Fruit fly (Drosophila melanogaster) whole organism, embryonic: ENCODE measurements around the gene alphaCOP.

ENCODE experiments used
- Asciz ChIP-seq: fragments of 200-800 bp; sonication (Bioruptor generic); optimal IDR thresholded peaks from 2 replicates; lab custom pipeline; 2017; ENCODE audit warnings: missing biosample characterization, mild to moderate bottlenecking, missing genetic modification characterization, missing genetic modification reagents
- C15 ChIP-seq: fragments of 200-800 bp; sonication (Bioruptor generic); IDR thresholded peaks from 3 replicates; pipeline ENCODE4 v1.3.6; 2022; ENCODE audit warnings: missing biosample characterization, missing genetic modification characterization
- CG10267 ChIP-seq: fragments of 200-800 bp; sonication (Bioruptor generic); optimal IDR thresholded peaks from 2 replicates; lab custom pipeline; 2018; ENCODE audit warnings: missing biosample characterization, mild to moderate bottlenecking, missing genetic modification characterization, moderate library complexity
- CG10321 ChIP-seq: fragments of 200-800 bp; sonication (Bioruptor generic); IDR thresholded peaks from 2 replicates; pipeline ENCODE4 v1.3.6; 2022; ENCODE audit warnings: missing biosample characterization, missing genetic modification characterization
- CG11695 ChIP-seq: fragments of 200-800 bp; sonication (Bioruptor generic); IDR thresholded peaks from 3 replicates; pipeline ENCODE4 v1.3.6; 2022; ENCODE audit warnings: missing biosample characterization, missing genetic modification characterization
- CG11723 ChIP-seq: fragments of 200-800 bp; sonication (Bioruptor generic); optimal IDR thresholded peaks from 2 replicates; lab custom pipeline; 2017; ENCODE audit warnings: missing biosample characterization, mild to moderate bottlenecking, missing genetic modification characterization
- CG12104 ChIP-seq: fragments of 200-800 bp; sonication (Bioruptor generic); optimal IDR thresholded peaks from 3 replicates; lab custom pipeline; 2016; ENCODE audit warnings: missing biosample characterization, missing genetic modification characterization
- CG13296 ChIP-seq: fragments of 200-800 bp; sonication (Bioruptor generic); optimal IDR thresholded peaks from 3 replicates; lab custom pipeline; 2018; ENCODE audit warnings: missing biosample characterization, mild to moderate bottlenecking, missing genetic modification characterization
- CG13624 ChIP-seq: fragments of 200-800 bp; sonication (Bioruptor generic); optimal IDR thresholded peaks from 2 replicates; lab custom pipeline; 2016; ENCODE audit warnings: missing biosample characterization, missing genetic modification characterization
- CG18476 ChIP-seq: fragments of 200-800 bp; sonication (Bioruptor generic); optimal IDR thresholded peaks from 2 replicates; lab custom pipeline; 2016; ENCODE audit warnings: missing biosample characterization, mild to moderate bottlenecking, missing genetic modification characterization
- CG18599 ChIP-seq: fragments of 200-800 bp; sonication (Bioruptor generic); optimal IDR thresholded peaks from 3 replicates; lab custom pipeline; 2017; ENCODE audit warnings: missing biosample characterization, missing genetic modification characterization, mild to moderate bottlenecking, moderate library complexity, missing genetic modification reagents
- CG18764 ChIP-seq: fragments of 200-800 bp; sonication (Bioruptor generic); optimal IDR thresholded peaks from 3 replicates; lab custom pipeline; 2016; ENCODE audit warnings: missing biosample characterization, missing genetic modification characterization
- CG2889 ChIP-seq: fragments of 200-800 bp; sonication (Bioruptor generic); IDR thresholded peaks from 3 replicates; pipeline ENCODE4 v1.3.6; 2022; ENCODE audit warnings: missing biosample characterization, missing genetic modification characterization
- CG3065 ChIP-seq: fragments of 200-800 bp; sonication (Bioruptor generic); optimal IDR thresholded peaks from 2 replicates; lab custom pipeline; 2016; ENCODE audit warnings: missing biosample characterization, missing genetic modification characterization
- CG3407 ChIP-seq: fragments of 200-800 bp; sonication (Bioruptor generic); optimal IDR thresholded peaks from 2 replicates; lab custom pipeline; 2018; ENCODE audit warnings: missing biosample characterization, mild to moderate bottlenecking, missing genetic modification characterization
- CG3995 ChIP-seq: fragments of 200-800 bp; sonication (Bioruptor generic); optimal IDR thresholded peaks from 3 replicates; lab custom pipeline; 2016; ENCODE audit warnings: missing biosample characterization, missing genetic modification characterization
- CG5180 ChIP-seq: fragments of 200-800 bp; sonication (Bioruptor generic); optimal IDR thresholded peaks from 3 replicates; lab custom pipeline; 2017; ENCODE audit warnings: missing biosample characterization, missing genetic modification characterization, mild to moderate bottlenecking, moderate library complexity, missing genetic modification reagents
- CG7928 ChIP-seq: fragments of 200-800 bp; sonication (Bioruptor generic); optimal IDR thresholded peaks from 2 replicates; lab custom pipeline; 2017; ENCODE audit warnings: missing biosample characterization, mild to moderate bottlenecking, missing genetic modification characterization
- CG8388 ChIP-seq: fragments of 200-800 bp; sonication (Bioruptor generic); optimal IDR thresholded peaks from 2 replicates; lab custom pipeline; 2019; ENCODE audit warnings: missing biosample characterization, mild to moderate bottlenecking, missing genetic modification characterization, moderate library complexity
- E2f2 ChIP-seq: fragments of 200-800 bp; sonication (Bioruptor generic); IDR thresholded peaks from 2 replicates; pipeline ENCODE4 v1.3.6; 2022; ENCODE audit warnings: missing biosample characterization, missing genetic modification characterization
- Eip74EF ChIP-seq, 2 experiments: fragments of 200-800 bp in 1 of 2; fragments of >200 bp in 1 of 2; sonication (Bioruptor generic) in 1 of 2; optimal IDR thresholded peaks; 2 replicates each; lab custom pipeline; 2017 to 2019; ENCODE audit warnings: missing biosample characterization in 2 of 2, missing genetic modification characterization in 2 of 2, mild to moderate bottlenecking in 1 of 2, moderate library complexity in 1 of 2
- Gug ChIP-seq: fragments of 200-800 bp; sonication (Bioruptor generic); IDR thresholded peaks from 4 replicates; pipeline ENCODE4 v1.3.6; 2022; ENCODE audit warnings: missing biosample characterization, missing genetic modification characterization
- H2.0 ChIP-seq: fragments of 200-800 bp; sonication (Bioruptor generic); IDR thresholded peaks from 2 replicates; pipeline ENCODE4 v1.3.6; 2022; ENCODE audit warnings: missing biosample characterization, missing genetic modification characterization
- Hmr ChIP-seq: fragments of 200-800 bp; sonication (Bioruptor generic); optimal IDR thresholded peaks from 3 replicates; lab custom pipeline; 2017; ENCODE audit warnings: mild to moderate bottlenecking, missing biosample characterization, missing genetic modification reagents, missing genetic modification characterization
- Max ChIP-seq: fragments of 200-800 bp; sonication (Bioruptor generic); optimal IDR thresholded peaks from 2 replicates; lab custom pipeline; 2016; ENCODE audit warnings: missing biosample characterization, mild to moderate bottlenecking, missing genetic modification characterization
- NK7.1 ChIP-seq: fragments of 200-800 bp; sonication (Bioruptor generic); optimal IDR thresholded peaks from 3 replicates; lab custom pipeline; 2016; ENCODE audit warnings: missing biosample characterization, missing genetic modification characterization
- NfI ChIP-seq: fragments of 200-800 bp; sonication (Bioruptor generic); optimal IDR thresholded peaks from 3 replicates; lab custom pipeline; 2018; ENCODE audit warnings: missing biosample characterization, mild to moderate bottlenecking, missing genetic modification characterization, moderate library complexity
- Oli ChIP-seq: fragments of 200-800 bp; sonication (Bioruptor generic); optimal IDR thresholded peaks from 2 replicates; lab custom pipeline; 2018; ENCODE audit warnings: missing biosample characterization, mild to moderate bottlenecking, missing genetic modification characterization, moderate library complexity
- TFAM ChIP-seq: fragments of 200-800 bp; sonication (Bioruptor generic); optimal IDR thresholded peaks from 2 replicates; lab custom pipeline; 2017; ENCODE audit warnings: missing biosample characterization, missing genetic modification characterization, inconsistent platforms
- ash1 ChIP-seq: fragments of 200-800 bp; sonication (Bioruptor generic); optimal IDR thresholded peaks from 2 replicates; lab custom pipeline; 2018; ENCODE audit warnings: missing biosample characterization, mild to moderate bottlenecking, missing genetic modification characterization
- caup ChIP-seq: fragments of 200-800 bp; sonication (Bioruptor generic); optimal IDR thresholded peaks from 3 replicates; lab custom pipeline; 2017; ENCODE audit warnings: missing biosample characterization, mild to moderate bottlenecking, missing genetic modification characterization, moderate library complexity; ENCODE audit not compliant: severe bottlenecking
- crc ChIP-seq: fragments of 200-800 bp; sonication (Bioruptor generic); optimal IDR thresholded peaks from 2 replicates; lab custom pipeline; 2016; ENCODE audit warnings: missing biosample characterization, missing genetic modification characterization
- crp ChIP-seq, 2 experiments: fragments of 200-800 bp; sonication (Bioruptor generic); optimal IDR thresholded peaks; 2 replicates in 1 of 2; 3 replicates in 1 of 2; lab custom pipeline; 2017; ENCODE audit warnings: missing biosample characterization in 2 of 2, missing genetic modification characterization in 2 of 2, mild to moderate bottlenecking in 1 of 2, moderate library complexity in 1 of 2
- cwo ChIP-seq: fragments of 200-800 bp; sonication (Bioruptor generic); optimal IDR thresholded peaks from 3 replicates; lab custom pipeline; 2017; ENCODE audit warnings: missing biosample characterization, missing genetic modification characterization, mild to moderate bottlenecking, moderate library complexity, missing genetic modification reagents
- dpn ChIP-seq, 2 experiments: fragments of 200-800 bp; sonication (Bioruptor generic); optimal IDR thresholded peaks; 3 replicates each; lab custom pipeline; 2016; ENCODE audit warnings: missing biosample characterization in 2 of 2, missing genetic modification characterization in 2 of 2
- fru ChIP-seq: fragments of >200 bp; optimal IDR thresholded peaks from 2 replicates; lab custom pipeline; 2017
- fu2 ChIP-seq: fragments of 200-800 bp; sonication (Bioruptor generic); optimal IDR thresholded peaks from 2 replicates; lab custom pipeline; 2016; ENCODE audit warnings: missing biosample characterization, missing genetic modification characterization
- gce ChIP-seq: fragments of 200-800 bp; sonication (Bioruptor generic); IDR thresholded peaks from 3 replicates; pipeline ENCODE4 v1.3.6; 2022; ENCODE audit warnings: missing biosample characterization, missing genetic modification characterization
- grau ChIP-seq: fragments of 200-800 bp; optimal IDR thresholded peaks from 3 replicates; lab custom pipeline; 2019; ENCODE audit warnings: missing biosample characterization, mild to moderate bottlenecking, missing genetic modification characterization, moderate library complexity
- grn ChIP-seq: fragments of 200-800 bp; sonication (Bioruptor generic); optimal IDR thresholded peaks from 3 replicates; lab custom pipeline; 2017; ENCODE audit warnings: missing biosample characterization, missing genetic modification characterization
- org-1 ChIP-seq: fragments of 200-800 bp; sonication (Bioruptor generic); optimal IDR thresholded peaks from 2 replicates; lab custom pipeline; 2017; ENCODE audit warnings: missing biosample characterization, missing genetic modification characterization
- pb ChIP-seq: fragments of 200-800 bp; sonication (Bioruptor generic); optimal IDR thresholded peaks from 3 replicates; lab custom pipeline; 2016; ENCODE audit warnings: missing biosample characterization, missing genetic modification characterization
- phol ChIP-seq: fragments of 200-800 bp; sonication (Bioruptor generic); optimal IDR thresholded peaks from 3 replicates; lab custom pipeline; 2018; ENCODE audit warnings: missing biosample characterization, mild to moderate bottlenecking, missing genetic modification characterization, moderate library complexity
- psq ChIP-seq: fragments of 200-800 bp; sonication (Bioruptor generic); optimal IDR thresholded peaks from 2 replicates; lab custom pipeline; 2017; ENCODE audit warnings: missing biosample characterization, missing genetic modification characterization
- slbo ChIP-seq: fragments of 200-800 bp; sonication (Bioruptor generic); IDR thresholded peaks from 2 replicates; pipeline ENCODE4 v1.3.6; 2022; ENCODE audit warnings: missing biosample characterization, missing genetic modification characterization
- sug ChIP-seq: fragments of 200-800 bp; optimal IDR thresholded peaks from 2 replicates; lab custom pipeline; 2019; ENCODE audit warnings: missing biosample characterization, mild to moderate bottlenecking, missing genetic modification characterization, moderate library complexity
- unc-4 ChIP-seq: fragments of 200-800 bp; sonication (Bioruptor generic); IDR thresholded peaks from 2 replicates; pipeline ENCODE4 v1.3.6; 2022; ENCODE audit warnings: missing biosample characterization, missing genetic modification characterization; ENCODE audit not compliant: partially characterized antibody
- zen2 ChIP-seq: fragments of 200-800 bp; sonication (Bioruptor generic); IDR thresholded peaks from 3 replicates; pipeline ENCODE4 v1.3.6; 2022; ENCODE audit warnings: missing biosample characterization, missing genetic modification characterization; ENCODE audit not compliant: partially characterized antibody

Gene alphaCOP

DNA sequence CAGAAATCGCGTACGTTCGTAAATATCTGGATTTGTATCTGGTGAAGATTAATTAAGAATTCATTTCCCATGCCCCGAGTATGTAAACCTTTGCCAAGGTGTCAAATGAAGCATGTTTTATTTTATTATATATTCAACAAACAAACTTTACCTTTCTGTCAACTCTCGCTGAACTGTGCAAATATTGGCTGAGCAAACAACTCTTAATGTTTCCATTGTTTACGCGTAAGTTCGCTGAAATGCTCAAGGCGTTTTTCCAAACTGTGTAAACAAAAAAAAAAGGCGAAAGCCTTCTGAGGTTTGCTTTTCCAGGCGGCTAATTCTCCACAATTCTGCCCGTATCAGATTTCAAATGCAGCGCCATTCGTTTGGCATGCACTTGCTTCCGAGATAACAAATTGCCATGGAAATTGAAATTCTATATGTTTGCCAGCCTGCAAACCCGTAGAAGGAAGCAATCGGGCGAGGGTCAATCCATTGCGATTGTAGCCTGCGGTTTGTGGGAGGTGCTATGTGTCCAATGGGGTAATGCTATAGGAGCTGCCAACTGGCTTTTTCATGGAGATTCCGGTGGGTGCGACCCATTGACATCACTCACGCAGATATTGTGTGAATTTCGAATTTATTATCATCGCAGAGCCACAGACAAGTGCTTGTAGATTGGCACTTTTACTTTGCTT lies 53.2 kb downstream of the alphaCOP start (continued):
- peak; percentile 95 for TF ChIP-seq caup (GFP tag; lab: Kevin White, UChicago)
- peak; percentile 3 for TF ChIP-seq CG3065 (GFP tag; lab: Kevin White, UChicago)
- peak; percentile 53 for TF ChIP-seq grau
- TF ChIP-seq CG3407 (GFP tag; lab: Kevin White, UChicago): peak; percentile 30
- TF ChIP-seq dpn (GFP tag; optimal IDR thresholded peaks at IDR 0.05; lab: Kevin White, UChicago): peak in 1 of 2 experiments; percentile 78
- peak; percentile 33 for TF ChIP-seq slbo (GFP tag; lab: Robert Waterston, UW)
- no peak for TF ChIP-seq crp (GFP tag; optimal IDR thresholded peaks at IDR 0.05; lab: Kevin White, UChicago)
- TF ChIP-seq fru (lab: Kevin White, UChicago): no peak
- peak; percentile 71 for TF ChIP-seq crc (GFP tag; lab: Kevin White, UChicago)
- TF ChIP-seq H2.0 (GFP tag; lab: Robert Waterston, UW): no peak
- TF ChIP-seq cwo (GFP tag; lab: Kevin White, UChicago): peak; percentile 78
- 0 out of 2 replicates have a peak, but pooled peaks have one; percentile 26 for TF ChIP-seq CG10321 (GFP tag; lab: Robert Waterston, UW)
- TF ChIP-seq grn (GFP tag; lab: Kevin White, UChicago): peak; percentile 57
- TF ChIP-seq CG10267 (tag; lab: Kevin White, UChicago): no peak
- peak in 1 of 2 experiments; percentile 46 for TF ChIP-seq Eip74EF (GFP tag; optimal IDR thresholded peaks at IDR 0.05; lab: Kevin White, UChicago)
- no peak; the same call in 2 of the 3 replicates for TF ChIP-seq gce (GFP tag; lab: Robert Waterston, UW)
- TF ChIP-seq NfI: peak; percentile 71
- TF ChIP-seq zen2 (GFP tag; lab: Robert Waterston, UW): no peak
- peak; percentile 71 for TF ChIP-seq CG13624 (GFP tag; lab: Kevin White, UChicago)
- peak; percentile 64 for TF ChIP-seq CG7928
- TF ChIP-seq unc-4 (GFP tag; lab: Robert Waterston, UW): no peak
- peak; percentile 68 for TF ChIP-seq CG5180 (GFP tag; lab: Kevin White, UChicago)
- peak; percentile 60 for TF ChIP-seq CG18476
- TF ChIP-seq CG11695 (GFP tag; lab: Robert Waterston, UW): peak; percentile 69; the same call in 1 of the 3 replicates
- peak; percentile 6 for TF ChIP-seq psq
- TF ChIP-seq ash1: peak; percentile 79
- TF ChIP-seq pb (GFP tag; lab: Kevin White, UChicago): peak; percentile 33
- no peak for TF ChIP-seq CG8388
- no peak for TF ChIP-seq TFAM
- TF ChIP-seq fu2 (GFP tag; lab: Kevin White, UChicago): peak; percentile 38
- TF ChIP-seq C15: peak; percentile 45; the same call in 1 of the 3 replicates
- peak; percentile 62 for TF ChIP-seq Max (GFP tag; lab: Kevin White, UChicago)
- peak; percentile 95 for TF ChIP-seq CG12104 (GFP tag; lab: Kevin White, UChicago)
- TF ChIP-seq Asciz (GFP tag; lab: Kevin White, UChicago): peak; percentile 80
- TF ChIP-seq org-1: peak; percentile 75
- peak; percentile 3 for TF ChIP-seq Oli (tag; lab: Kevin White, UChicago)
- peak; percentile 83 for TF ChIP-seq CG13296 (GFP tag; lab: Kevin White, UChicago)
- TF ChIP-seq CG18764 (GFP tag; lab: Kevin White, UChicago): no peak
- peak; percentile 96 for TF ChIP-seq CG18599 (GFP tag; lab: Kevin White, UChicago)
- peak; percentile 35; the same call in 1 of the 2 replicates for TF ChIP-seq E2f2 (GFP tag; lab: Robert Waterston, UW)
- peak; percentile 31; the same call in 1 of the 3 replicates for TF ChIP-seq CG2889 (GFP tag; lab: Robert Waterston, UW)
- TF ChIP-seq NK7.1 (GFP tag; lab: Kevin White, UChicago): peak; percentile 64
- peak; percentile 54 for TF ChIP-seq CG11723 (GFP tag; lab: Kevin White, UChicago)
- TF ChIP-seq Hmr (GFP tag; lab: Kevin White, UChicago): peak; percentile 94
- peak; percentile 62 for TF ChIP-seq CG3995 (GFP tag; lab: Kevin White, UChicago)
- TF ChIP-seq Gug (GFP tag; lab: Robert Waterston, UW): no peak
- no peak for TF ChIP-seq sug
- TF ChIP-seq phol (tag; lab: Kevin White, UChicago): no peak
